Fruit fly (Drosophila melanogaster): ENCODE results near the gene js.

The js gene

dm6 chr3R:16403023-16403733 is 35.1 kb upstream of the js start, which contains the start of gene ss:
TSS of gene ss (minus strand) at chr3R:16403690.
- no peak for TF ChIP-seq CG7101 (tag; optimal IDR thresholded peaks at IDR 0.05)
- TF ChIP-seq CG7045 (GFP tag; optimal IDR thresholded peaks at IDR 0.05), result no peak
- no peak for TF ChIP-seq CG1620 (GFP tag; optimal IDR thresholded peaks at IDR 0.05)
- TF ChIP-seq toe (GFP tag; optimal IDR thresholded peaks at IDR 0.05), result no peak
- no peak for TF ChIP-seq cnc (optimal IDR thresholded peaks at IDR 0.05)
- no peak for TF ChIP-seq Mnt (GFP tag; optimal IDR thresholded peaks at IDR 0.05)
- no peak for TF ChIP-seq CG11617 (GFP tag; optimal IDR thresholded peaks at IDR 0.05)
- TF ChIP-seq Crg-1 (GFP tag; optimal IDR thresholded peaks at IDR 0.05), result no peak
- no peak for TF ChIP-seq pad (GFP tag; optimal IDR thresholded peaks at IDR 0.05)
- TF ChIP-seq ovo (GFP tag; optimal IDR thresholded peaks at IDR 0.05), result no peak
- TF ChIP-seq cic (GFP tag; optimal IDR thresholded peaks at IDR 0.05), result no peak

- no peak for TF ChIP-seq CG11617 (GFP tag; optimal IDR thresholded peaks at IDR 0.05)
- no peak for TF ChIP-seq kay (GFP tag; ENCODE audit: borderline replicate concordance)
- TF ChIP-seq tj (GFP tag; optimal IDR thresholded peaks at IDR 0.05), result no peak
- TF ChIP-seq toe (GFP tag; optimal IDR thresholded peaks at IDR 0.05), result no peak
- TF ChIP-seq CG1620 (GFP tag; optimal IDR thresholded peaks at IDR 0.05), result no peak
- no peak for TF ChIP-seq Mnt (GFP tag; optimal IDR thresholded peaks at IDR 0.05)
- no peak for TF ChIP-seq cic (GFP tag; optimal IDR thresholded peaks at IDR 0.05)
- TF ChIP-seq pad (GFP tag; optimal IDR thresholded peaks at IDR 0.05), result no peak
- TF ChIP-seq Hr96 (GFP tag; optimal IDR thresholded peaks at IDR 0.05), result no peak
- TF ChIP-seq Crg-1 (GFP tag; optimal IDR thresholded peaks at IDR 0.05), result no peak
- TF ChIP-seq CG7045 (GFP tag; optimal IDR thresholded peaks at IDR 0.05), result no peak
- no peak for TF ChIP-seq CG14711 (tag; optimal IDR thresholded peaks at IDR 0.05)
- TF ChIP-seq CG33017 (tag; optimal IDR thresholded peaks at IDR 0.05), result no peak
- TF ChIP-seq ovo (GFP tag; optimal IDR thresholded peaks at IDR 0.05), result no peak
- no peak for TF ChIP-seq cnc (optimal IDR thresholded peaks at IDR 0.05)
- no peak for TF ChIP-seq bab1 (GFP tag; optimal IDR thresholded peaks at IDR 0.05)
- no peak for TF ChIP-seq CG5204 (GFP tag; optimal IDR thresholded peaks at IDR 0.05)
These were observed 28.5 kb upstream of the js start for dm6 chr3R:16396565-16396964.

- TF ChIP-seq Crg-1 (GFP tag; optimal IDR thresholded peaks at IDR 0.05), result no peak
- TF ChIP-seq CG14711 (tag; optimal IDR thresholded peaks at IDR 0.05), result no peak
- no peak for TF ChIP-seq Hr96 (GFP tag; optimal IDR thresholded peaks at IDR 0.05)
- TF ChIP-seq ovo (GFP tag; optimal IDR thresholded peaks at IDR 0.05), result no peak
- no peak for TF ChIP-seq pad (GFP tag; optimal IDR thresholded peaks at IDR 0.05)
These were observed 27.3 kb upstream of the js start for dm6 chr3R:16395448-16395847.

- TF ChIP-seq pad (GFP tag; optimal IDR thresholded peaks at IDR 0.05) (no peak), CG12768 (GFP tag; optimal IDR thresholded peaks at IDR 0.05) (no peak), bab1 (GFP tag; optimal IDR thresholded peaks at IDR 0.05) (no peak), cic (GFP tag; optimal IDR thresholded peaks at IDR 0.05) (no peak), cnc (optimal IDR thresholded peaks at IDR 0.05) (no peak), ovo (GFP tag; optimal IDR thresholded peaks at IDR 0.05) (no peak)
These were observed 26.4 kb upstream of the js start for dm6 chr3R:16394531-16394930.

dm6 chr3R:16389117-16389516 is 21.0 kb upstream of the js start:
- no peak for TF ChIP-seq cic (GFP tag; optimal IDR thresholded peaks at IDR 0.05)

dm6 chr3R:16387039-16387438 is 18.9 kb upstream of the js start:
- TF ChIP-seq cic (GFP tag; optimal IDR thresholded peaks at IDR 0.05), result no peak
- TF ChIP-seq CG33017 (tag; optimal IDR thresholded peaks at IDR 0.05), result no peak
- TF ChIP-seq CG5204 (GFP tag; optimal IDR thresholded peaks at IDR 0.05), result no peak
- no peak for TF ChIP-seq CG7101 (tag; optimal IDR thresholded peaks at IDR 0.05)
- no peak for TF ChIP-seq Hr96 (GFP tag; optimal IDR thresholded peaks at IDR 0.05)
- TF ChIP-seq cnc (optimal IDR thresholded peaks at IDR 0.05), result no peak
- no peak for TF ChIP-seq bab1 (GFP tag; optimal IDR thresholded peaks at IDR 0.05)
- TF ChIP-seq toe (GFP tag; optimal IDR thresholded peaks at IDR 0.05), result no peak
- no peak for TF ChIP-seq CG12768 (GFP tag; optimal IDR thresholded peaks at IDR 0.05)
- no peak for TF ChIP-seq pad (GFP tag; optimal IDR thresholded peaks at IDR 0.05)
- no peak for TF ChIP-seq CG7045 (GFP tag; optimal IDR thresholded peaks at IDR 0.05)
- no peak for TF ChIP-seq Mnt (GFP tag; optimal IDR thresholded peaks at IDR 0.05)

dm6 chr3R:16385586-16385985 is 17.5 kb upstream of the js start:
- TF ChIP-seq Clk (GFP tag; optimal IDR thresholded peaks at IDR 0.05) (no peak), CG5204 (GFP tag; optimal IDR thresholded peaks at IDR 0.05) (no peak), CG7045 (GFP tag; optimal IDR thresholded peaks at IDR 0.05) (no peak), CG7101 (tag; optimal IDR thresholded peaks at IDR 0.05) (no peak), CG12768 (GFP tag; optimal IDR thresholded peaks at IDR 0.05) (no peak), Mnt (GFP tag; optimal IDR thresholded peaks at IDR 0.05) (no peak), CG11617 (GFP tag; optimal IDR thresholded peaks at IDR 0.05) (no peak), tj (GFP tag; optimal IDR thresholded peaks at IDR 0.05) (no peak)
